Worm (Caenorhabditis elegans) whole organism, L3 larva: ENCODE data around the gene T01G5.6.
A peak's percentile ranks its signal among the peaks of the same experiment; 100 is the strongest.

Experiments
- R02D3.7 ChIP-seq: fragments of 150-350 bp; optimal IDR thresholded peaks from 2 replicates; lab custom pipeline; 2014; ENCODE audit warnings: missing biosample characterization, missing genetic modification characterization
- aly-2 ChIP-seq: fragments of 150-350 bp; optimal IDR thresholded peaks from 2 replicates; lab custom pipeline; 2014; ENCODE audit warnings: missing biosample characterization, missing genetic modification characterization
- ama-1 ChIP-seq: fragments of 150-350 bp; optimal IDR thresholded peaks from 2 replicates; lab custom pipeline; 2018
- ceh-28 ChIP-seq: fragments of 150-350 bp; optimal IDR thresholded peaks from 2 replicates; lab custom pipeline; 2014; ENCODE audit warnings: missing biosample characterization, missing genetic modification reagents, missing genetic modification characterization
- ceh-82 ChIP-seq: fragments of 150-350 bp; optimal IDR thresholded peaks from 2 replicates; lab custom pipeline; 2014; ENCODE audit warnings: missing biosample characterization, missing genetic modification characterization
- ceh-9 ChIP-seq: sonication (generic microtip); optimal IDR thresholded peaks from 2 replicates; lab custom pipeline; 2018; ENCODE audit warnings: missing biosample characterization, missing genetic modification characterization
- daf-12 ChIP-seq: fragments of 150-350 bp; optimal IDR thresholded peaks from 2 replicates; lab custom pipeline; 2014; ENCODE audit warnings: missing biosample characterization, missing genetic modification reagents, missing genetic modification characterization
- egl-27 ChIP-seq: sonication (generic microtip); optimal IDR thresholded peaks from 4 replicates; lab custom pipeline; 2017; ENCODE audit warnings: missing biosample characterization, missing genetic modification reagents, missing genetic modification characterization
- egl-5 ChIP-seq: fragments of 150-350 bp; optimal IDR thresholded peaks from 2 replicates; lab custom pipeline; 2017; ENCODE audit warnings: missing biosample characterization, missing genetic modification reagents, missing genetic modification characterization, inconsistent platforms
- elt-1 ChIP-seq: fragments of 150-350 bp; optimal IDR thresholded peaks from 2 replicates; lab custom pipeline; 2014; ENCODE audit warnings: missing biosample characterization, missing genetic modification characterization
- elt-2 ChIP-seq: sonication (generic microtip); optimal IDR thresholded peaks from 2 replicates; lab custom pipeline; 2016; ENCODE audit warnings: missing genetic modification reagents, mild to moderate bottlenecking, missing genetic modification characterization, missing compliant biosample characterization
- elt-3 ChIP-seq, 3 experiments: fragments of 150-350 bp in 1 of 3; sonication (generic microtip) in 2 of 3; optimal IDR thresholded peaks; 2 replicates in 2 of 3; 4 replicates in 1 of 3; lab custom pipeline; 2014 to 2017; ENCODE audit warnings: missing biosample characterization in 3 of 3, missing genetic modification characterization in 3 of 3
- fkh-10 ChIP-seq: sonication (generic microtip); optimal IDR thresholded peaks from 2 replicates; lab custom pipeline; 2017; ENCODE audit warnings: missing biosample characterization, missing genetic modification reagents, missing genetic modification characterization
- fkh-2 ChIP-seq: fragments of 150-350 bp; optimal IDR thresholded peaks from 2 replicates; lab custom pipeline; 2014; ENCODE audit warnings: missing biosample characterization, missing genetic modification reagents, missing genetic modification characterization
- jun-1 ChIP-seq: fragments of 150-350 bp; optimal IDR thresholded peaks from 2 replicates; lab custom pipeline; 2014; ENCODE audit warnings: missing biosample characterization, missing genetic modification reagents, missing genetic modification characterization
- lin-15B ChIP-seq: fragments of 150-350 bp; optimal IDR thresholded peaks from 2 replicates; lab custom pipeline; 2014; ENCODE audit warnings: missing biosample characterization, missing genetic modification characterization
- lin-39 ChIP-seq: fragments of 150-350 bp; optimal IDR thresholded peaks from 2 replicates; lab custom pipeline; 2018; ENCODE audit warnings: missing biosample characterization, missing genetic modification reagents, missing genetic modification characterization
- lsy-12 ChIP-seq: sonication (generic microtip); optimal IDR thresholded peaks from 2 replicates; lab custom pipeline; 2016; ENCODE audit warnings: mild to moderate bottlenecking, missing genetic modification characterization, missing compliant biosample characterization
- mdl-1 ChIP-seq: fragments of 150-350 bp; optimal IDR thresholded peaks from 2 replicates; lab custom pipeline; 2014; ENCODE audit warnings: missing biosample characterization, missing genetic modification characterization
- mml-1 ChIP-seq: fragments of 150-350 bp; sonication (generic microtip); optimal IDR thresholded peaks from 3 replicates; lab custom pipeline; 2014; ENCODE audit warnings: missing biosample characterization, missing genetic modification characterization
- nfya-1 ChIP-seq: sonication (generic microtip); optimal IDR thresholded peaks from 2 replicates; lab custom pipeline; 2017; ENCODE audit warnings: missing genetic modification characterization, mild to moderate bottlenecking, missing compliant biosample characterization, antibody characterized with exemption, moderate library complexity; ENCODE audit not compliant: insufficient read depth
- nhr-23 ChIP-seq: fragments of 150-350 bp; optimal IDR thresholded peaks from 2 replicates; lab custom pipeline; 2014; ENCODE audit warnings: missing biosample characterization, missing genetic modification reagents, missing genetic modification characterization
- nhr-237 ChIP-seq: fragments of 150-350 bp; optimal IDR thresholded peaks from 2 replicates; lab custom pipeline; 2014; ENCODE audit warnings: missing biosample characterization, missing genetic modification characterization
- nhr-25 ChIP-seq: sonication (generic microtip); optimal IDR thresholded peaks from 2 replicates; lab custom pipeline; 2017; ENCODE audit warnings: missing biosample characterization, missing genetic modification characterization
- nhr-28 ChIP-seq: fragments of 150-350 bp; optimal IDR thresholded peaks from 2 replicates; lab custom pipeline; 2014; ENCODE audit warnings: missing biosample characterization, missing genetic modification characterization
- nhr-67 ChIP-seq: fragments of 150-350 bp; optimal IDR thresholded peaks from 2 replicates; lab custom pipeline; 2014; ENCODE audit warnings: missing biosample characterization, missing genetic modification characterization
- nhr-76 ChIP-seq: fragments of 150-350 bp; sonication (generic microtip); optimal IDR thresholded peaks from 5 replicates; lab custom pipeline; 2014; ENCODE audit warnings: missing biosample characterization, missing genetic modification characterization
- pha-4 ChIP-seq: fragments of 150-350 bp; optimal IDR thresholded peaks from 2 replicates; lab custom pipeline; 2014; ENCODE audit warnings: missing biosample characterization, missing genetic modification reagents, missing genetic modification characterization
- pqm-1 ChIP-seq: fragments of 150-350 bp; optimal IDR thresholded peaks from 2 replicates; lab custom pipeline; 2017; ENCODE audit warnings: missing biosample characterization, missing genetic modification characterization, inconsistent platforms
- skn-1 ChIP-seq: fragments of 150-350 bp; optimal IDR thresholded peaks from 2 replicates; lab custom pipeline; 2014; ENCODE audit warnings: missing biosample characterization, missing genetic modification characterization
- snpc-4 ChIP-seq: fragments of 150-350 bp; optimal IDR thresholded peaks from 2 replicates; lab custom pipeline; 2014; ENCODE audit warnings: missing biosample characterization, missing genetic modification characterization
- tbx-2 ChIP-seq: sonication (generic microtip); optimal IDR thresholded peaks from 2 replicates; lab custom pipeline; 2016; ENCODE audit warnings: mild to moderate bottlenecking, missing genetic modification characterization, missing compliant biosample characterization
- unc-39 ChIP-seq: sonication (generic microtip); optimal IDR thresholded peaks from 4 replicates; lab custom pipeline; 2017; ENCODE audit warnings: missing biosample characterization, missing genetic modification characterization
- unc-62 ChIP-seq: fragments of 150-350 bp; sonication (generic microtip); optimal IDR thresholded peaks from 4 replicates; lab custom pipeline; 2014; ENCODE audit warnings: missing biosample characterization, missing genetic modification reagents, missing genetic modification characterization
- zag-1 ChIP-seq: fragments of 150-350 bp; optimal IDR thresholded peaks from 2 replicates; lab custom pipeline; 2014; ENCODE audit warnings: missing biosample characterization, missing genetic modification characterization

T01G5.6 gene

ce11 chrV:15143285-15143684 is 29.4 kb upstream of the T01G5.6 start, which contains the start of gene K08F9.1:
Gene K08F9.1, minus strand, starts transcription at chrV:15143385.
- TF ChIP-seq ceh-9 (tag; lab: Kevin White, UChicago) (no peak), unc-39 (no peak), zag-1 (tag; lab: Kevin White, UChicago) (no peak)
- TF ChIP-seq, all 47 proteins: peak for 0

ce11 chrV:15140247-15140646 is 26.4 kb upstream of the T01G5.6 start, which contains the start of gene K08F9.3:
Gene K08F9.3, plus strand, starts transcription at chrV:15140547.
- TF ChIP-seq nhr-23 (tag; lab: Kevin White, UChicago), result no peak
- no peak for TF ChIP-seq ceh-9 (tag; lab: Kevin White, UChicago)
- no peak for TF ChIP-seq ama-1
- TF ChIP-seq elt-2 (tag; lab: Kevin White, UChicago), result no peak
- no peak for TF ChIP-seq unc-62 (GFP tag; lab: Kevin White, UChicago)
- no peak for TF ChIP-seq fkh-10 (GFP tag; lab: Kevin White, UChicago)
- no peak for TF ChIP-seq nhr-25 (tag; lab: Kevin White, UChicago)
- no peak for TF ChIP-seq snpc-4
- no peak for TF ChIP-seq elt-1 (tag; lab: Kevin White, UChicago)
- TF ChIP-seq egl-5, result no peak

ce11 chrV:15139811-15140210 is 25.9 kb upstream of the T01G5.6 start:
- TF ChIP-seq pha-4 (tag; lab: Kevin White, UChicago) (peak; percentile 60), elt-2 (tag; lab: Kevin White, UChicago) (peak; percentile 53), fkh-2 (tag; lab: Kevin White, UChicago) (no peak), pqm-1 (tag; lab: Kevin White, UChicago) (peak; percentile 53), tbx-2 (no peak), lsy-12 (tag; lab: Kevin White, UChicago) (no peak)

ce11 chrV:15136772-15137171 is 22.9 kb upstream of the T01G5.6 start, which contains the start of gene aipl-1:
Gene aipl-1, minus strand, starts transcription at chrV:15136801.
- TF ChIP-seq mml-1 (tag; lab: Kevin White, UChicago), result no peak
- peak; percentile 53 for TF ChIP-seq lin-39 (tag; lab: Kevin White, UChicago)
- TF ChIP-seq skn-1, result peak; percentile 9
- TF ChIP-seq daf-12, result no peak
- TF ChIP-seq snpc-4, result peak; percentile 79
- peak; percentile 34 for TF ChIP-seq ceh-82 (tag; lab: Kevin White, UChicago)
- TF ChIP-seq elt-2 (tag; lab: Kevin White, UChicago), result peak; percentile 43
- peak; percentile 75 for TF ChIP-seq nhr-23 (tag; lab: Kevin White, UChicago)
- TF ChIP-seq pqm-1 (tag; lab: Kevin White, UChicago), result peak; percentile 74
- TF ChIP-seq nhr-28 (tag; lab: Kevin White, UChicago), result no peak
- no peak for TF ChIP-seq mdl-1 (tag; lab: Kevin White, UChicago)
- TF ChIP-seq ceh-28 (tag; lab: Kevin White, UChicago), result peak; percentile 42
- TF ChIP-seq R02D3.7 (tag; lab: Kevin White, UChicago), result peak; percentile 69
- TF ChIP-seq fkh-10 (GFP tag; lab: Kevin White, UChicago), result peak; percentile 60
- no peak for TF ChIP-seq aly-2 (tag; lab: Kevin White, UChicago)
- TF ChIP-seq nhr-25 (tag; lab: Kevin White, UChicago), result peak; percentile 66
- no peak for TF ChIP-seq unc-39
- peak; percentile 95 for TF ChIP-seq pha-4 (tag; lab: Kevin White, UChicago)
- TF ChIP-seq lin-15B (tag; lab: Kevin White, UChicago), result peak; percentile 94
- TF ChIP-seq elt-3 (tag; optimal IDR thresholded peaks at IDR 0.05; lab: Kevin White, UChicago), result peak in 1 of 3 experiments; percentile 66
- TF ChIP-seq nhr-76 (tag; lab: Kevin White, UChicago), result no peak
- no peak for TF ChIP-seq zag-1 (tag; lab: Kevin White, UChicago)
- peak; percentile 39 for TF ChIP-seq jun-1
- TF ChIP-seq nhr-237 (tag; lab: Kevin White, UChicago), result no peak
- TF ChIP-seq nfya-1 (tag; lab: Kevin White, UChicago), result peak; percentile 84
- TF ChIP-seq egl-5, result peak; percentile 21
- no peak for TF ChIP-seq egl-27
- no peak for TF ChIP-seq fkh-2 (tag; lab: Kevin White, UChicago)

ce11 chrV:15133812-15134211 is 19.9 kb upstream of the T01G5.6 start:
- TF ChIP-seq nhr-67, result no peak
- TF ChIP-seq elt-2 (tag; lab: Kevin White, UChicago), result peak; percentile 62
- TF ChIP-seq pqm-1 (tag; lab: Kevin White, UChicago), result peak; percentile 47
